Worm (Caenorhabditis elegans): ENCODE data around the gene polq-1.

DNA sequence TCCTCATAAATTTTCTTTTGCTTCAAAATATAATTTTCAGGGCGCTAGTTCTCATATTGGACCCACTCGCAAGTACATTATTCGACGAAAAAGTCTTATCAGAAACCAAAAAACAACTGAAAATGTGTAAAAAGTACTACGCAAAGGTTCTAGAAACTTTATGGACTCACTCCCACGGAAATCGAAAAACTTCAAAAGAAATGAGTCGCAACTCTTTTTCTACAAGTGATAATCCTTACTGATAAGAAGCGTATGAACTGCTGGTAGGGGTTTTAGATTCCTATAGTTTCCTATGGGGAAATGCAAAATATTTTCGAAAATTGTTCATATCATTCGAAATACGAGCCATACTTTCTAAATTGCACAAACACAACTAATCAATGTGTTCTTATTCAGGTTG is 58.4 kb downstream of the polq-1 start, which contains the start of gene B0244.5:
- no peak for TF ChIP-seq pha-4 (tag; optimal IDR thresholded peaks at IDR 0.05)
- TF ChIP-seq ama-1 (optimal IDR thresholded peaks at IDR 0.05), result no peak
- no peak for TF ChIP-seq gmeb-2 (tag; optimal IDR thresholded peaks at IDR 0.05)
- TF ChIP-seq sox-4 (tag; optimal IDR thresholded peaks at IDR 0.05), result no peak
- TF ChIP-seq ceh-14 (tag; optimal IDR thresholded peaks at IDR 0.05), result no peak
- TF ChIP-seq dmd-4 (tag; optimal IDR thresholded peaks at IDR 0.05; ENCODE audit: borderline replicate concordance), result no peak
- no peak for TF ChIP-seq unc-3 (GFP tag; conservative IDR thresholded peaks at IDR 0.05)
- no peak for TF ChIP-seq unc-3 (tag; optimal IDR thresholded peaks at IDR 0.05)
- TF ChIP-seq pqm-1 (tag; optimal IDR thresholded peaks at IDR 0.05), result no peak
- no peak for TF ChIP-seq ceh-9 (tag; optimal IDR thresholded peaks at IDR 0.05)
- no peak for TF ChIP-seq dve-1 (tag; optimal IDR thresholded peaks at IDR 0.05)
- no peak for TF ChIP-seq tbx-7 (tag; optimal IDR thresholded peaks at IDR 0.05)
- no peak for TF ChIP-seq unc-42 (tag; optimal IDR thresholded peaks at IDR 0.05)
- no peak for TF ChIP-seq nhr-11 (tag; optimal IDR thresholded peaks at IDR 0.05)

All from whole organism, late embryonic.